Fruit fly (Drosophila melanogaster) whole organism, embryonic: ENCODE measurements around the gene CG10694.

ENCODE experiments used
- CG12299 ChIP-seq: fragments of 200-800 bp; sonication (Bioruptor generic); optimal IDR thresholded peaks from 2 replicates; lab custom pipeline; 2018; ENCODE audit warnings: missing biosample characterization, mild to moderate bottlenecking, missing genetic modification characterization
- CG1603 ChIP-seq: fragments of 200-800 bp; sonication (Bioruptor generic); optimal IDR thresholded peaks from 2 replicates; lab custom pipeline; 2019; ENCODE audit warnings: missing biosample characterization, mild to moderate bottlenecking, missing genetic modification characterization, moderate library complexity
- CG2712 ChIP-seq: fragments of 200-800 bp; optimal IDR thresholded peaks from 3 replicates; lab custom pipeline; 2019; ENCODE audit warnings: missing biosample characterization, mild to moderate bottlenecking, missing genetic modification characterization, moderate library complexity
- CG6654 ChIP-seq: fragments of 200-800 bp; sonication (Bioruptor generic); optimal IDR thresholded peaks from 2 replicates; lab custom pipeline; 2017; ENCODE audit warnings: missing biosample characterization, mild to moderate bottlenecking, missing genetic modification characterization
- CG8765 ChIP-seq: fragments of 200-800 bp; sonication (Bioruptor generic); IDR thresholded peaks from 2 replicates; pipeline ENCODE4 v1.3.6; 2022; ENCODE audit warnings: missing biosample characterization, missing genetic modification characterization
- Eip74EF ChIP-seq, 2 experiments: fragments of 200-800 bp in 1 of 2; fragments of >200 bp in 1 of 2; sonication (Bioruptor generic) in 1 of 2; optimal IDR thresholded peaks; 2 replicates each; lab custom pipeline; 2017 to 2019; ENCODE audit warnings: missing biosample characterization in 2 of 2, missing genetic modification characterization in 2 of 2, mild to moderate bottlenecking in 1 of 2, moderate library complexity in 1 of 2
- H2.0 ChIP-seq: fragments of 200-800 bp; sonication (Bioruptor generic); IDR thresholded peaks from 2 replicates; pipeline ENCODE4 v1.3.6; 2022; ENCODE audit warnings: missing biosample characterization, missing genetic modification characterization
- chn ChIP-seq: fragments of 200-800 bp; sonication (Bioruptor generic); optimal IDR thresholded peaks from 2 replicates; lab custom pipeline; 2016; ENCODE audit warnings: missing biosample characterization, missing genetic modification characterization
- vnd ChIP-seq: fragments of 200-800 bp; sonication (Bioruptor generic); IDR thresholded peaks from 3 replicates; pipeline ENCODE4 v1.3.6; 2022; ENCODE audit warnings: missing biosample characterization, missing genetic modification characterization; ENCODE audit not compliant: partially characterized antibody

dm6 chr3R:24116180-24116579 is 9.0 kb downstream of the CG10694 start, which contains the start of gene CG13607:
- TF ChIP-seq CG1603 (tag; lab: Kevin White, UChicago) (no peak), CG2712 (no peak), Eip74EF (GFP tag; optimal IDR thresholded peaks at IDR 0.05; lab: Kevin White, UChicago) (no peak), CG6654 (GFP tag; lab: Kevin White, UChicago) (no peak), vnd (GFP tag; lab: Robert Waterston, UW) (no peak), CG8765 (GFP tag; lab: Robert Waterston, UW) (no peak), chn (GFP tag; lab: Kevin White, UChicago) (no peak), CG12299 (tag; lab: Kevin White, UChicago) (no peak), H2.0 (GFP tag; lab: Robert Waterston, UW) (no peak)
